Worm (Caenorhabditis elegans) whole organism, mixed stage, embryonic: ENCODE results near the gene F23B2.7.

ENCODE experiments used
- M03D4.4 ChIP-seq: sonication (generic microtip); optimal IDR thresholded peaks from 2 replicates; lab custom pipeline; 2017; ENCODE audit warnings: mild to moderate bottlenecking, missing genetic modification characterization, missing compliant biosample characterization
- bed-3 ChIP-seq: fragments of 200-800 bp; sonication (Bioruptor generic); optimal IDR thresholded peaks from 3 replicates; lab custom pipeline; 2018; ENCODE audit warnings: mild to moderate bottlenecking, missing genetic modification characterization, moderate library complexity, missing compliant biosample characterization
- blmp-1 ChIP-seq: fragments of 150-350 bp; optimal IDR thresholded peaks from 2 replicates; lab custom pipeline; 2014; ENCODE audit warnings: missing biosample characterization, missing genetic modification characterization
- ceh-39 ChIP-seq: fragments of 150-350 bp; optimal IDR thresholded peaks from 2 replicates; lab custom pipeline; 2014; ENCODE audit warnings: missing biosample characterization, missing genetic modification characterization
- ceh-43 ChIP-seq: fragments of 200-800 bp; sonication (Bioruptor generic); optimal IDR thresholded peaks from 2 replicates; lab custom pipeline; 2018; ENCODE audit warnings: mild to moderate bottlenecking, missing genetic modification characterization, moderate library complexity, missing compliant biosample characterization
- ceh-83 ChIP-seq: fragments of 200-800 bp; sonication (Bioruptor generic); optimal IDR thresholded peaks from 2 replicates; lab custom pipeline; 2018; ENCODE audit warnings: mild to moderate bottlenecking, missing genetic modification characterization, missing compliant biosample characterization
- ces-1 ChIP-seq: fragments of 150-350 bp; optimal IDR thresholded peaks from 2 replicates; lab custom pipeline; 2014; ENCODE audit warnings: missing biosample characterization, missing genetic modification reagents, missing genetic modification characterization
- cnd-1 ChIP-seq: fragments of 200-800 bp; sonication (Bioruptor generic); optimal IDR thresholded peaks from 2 replicates; lab custom pipeline; 2018; ENCODE audit warnings: mild to moderate bottlenecking, missing genetic modification characterization, missing compliant biosample characterization
- drap-1 ChIP-seq: fragments of 200-800 bp; sonication (Bioruptor generic); optimal IDR thresholded peaks from 3 replicates; lab custom pipeline; 2018; ENCODE audit warnings: mild to moderate bottlenecking, missing genetic modification characterization, missing compliant biosample characterization
- elt-1 ChIP-seq: sonication (generic microtip); optimal IDR thresholded peaks from 2 replicates; lab custom pipeline; 2017; ENCODE audit warnings: missing genetic modification characterization, mild to moderate bottlenecking, missing compliant biosample characterization, antibody characterized with exemption, moderate library complexity, borderline replicate concordance; ENCODE audit not compliant: insufficient read depth
- elt-3 ChIP-seq: fragments of 150-350 bp; optimal IDR thresholded peaks from 2 replicates; lab custom pipeline; 2014; ENCODE audit warnings: missing biosample characterization, missing genetic modification characterization
- ham-2 ChIP-seq: fragments of 200-800 bp; sonication (Bioruptor generic); optimal IDR thresholded peaks from 2 replicates; lab custom pipeline; 2018; ENCODE audit warnings: mild to moderate bottlenecking, missing genetic modification characterization, missing compliant biosample characterization
- hlh-1 ChIP-seq: fragments of 150-350 bp; optimal IDR thresholded peaks from 2 replicates; lab custom pipeline; 2014; ENCODE audit warnings: missing biosample characterization, missing genetic modification reagents, missing genetic modification characterization
- lin-13 ChIP-seq: fragments of 150-350 bp; optimal IDR thresholded peaks from 2 replicates; lab custom pipeline; 2014; ENCODE audit warnings: missing biosample characterization, missing genetic modification characterization
- lin-32 ChIP-seq: fragments of 200-800 bp; sonication (Bioruptor generic); optimal IDR thresholded peaks from 2 replicates; lab custom pipeline; 2018; ENCODE audit warnings: mild to moderate bottlenecking, missing genetic modification characterization, missing compliant biosample characterization
- lsy-2 ChIP-seq: fragments of 150-350 bp; optimal IDR thresholded peaks from 2 replicates; lab custom pipeline; 2014; ENCODE audit warnings: missing biosample characterization, missing genetic modification characterization
- mep-1 ChIP-seq: fragments of 150-350 bp; optimal IDR thresholded peaks from 2 replicates; lab custom pipeline; 2017; ENCODE audit warnings: missing biosample characterization, missing genetic modification reagents, missing genetic modification characterization, inconsistent platforms
- mls-2 ChIP-seq: sonication (generic microtip); optimal IDR thresholded peaks from 2 replicates; lab custom pipeline; 2016; ENCODE audit warnings: mild to moderate bottlenecking, missing genetic modification characterization, moderate library complexity, missing compliant biosample characterization
- nhr-12 ChIP-seq: fragments of 150-350 bp; optimal IDR thresholded peaks from 2 replicates; lab custom pipeline; 2014; ENCODE audit warnings: missing biosample characterization, missing genetic modification characterization
- nhr-2 ChIP-seq: fragments of 150-350 bp; optimal IDR thresholded peaks from 2 replicates; lab custom pipeline; 2014; ENCODE audit warnings: missing biosample characterization, missing genetic modification characterization
- nhr-237 ChIP-seq: fragments of 150-350 bp; optimal IDR thresholded peaks from 2 replicates; lab custom pipeline; 2014; ENCODE audit warnings: missing biosample characterization, missing genetic modification characterization
- nhr-28 ChIP-seq: fragments of 150-350 bp; optimal IDR thresholded peaks from 2 replicates; lab custom pipeline; 2014; ENCODE audit warnings: missing biosample characterization, missing genetic modification characterization
- nhr-76 ChIP-seq: sonication (generic microtip); optimal IDR thresholded peaks from 2 replicates; lab custom pipeline; 2017; ENCODE audit warnings: missing biosample characterization, missing genetic modification characterization
- pha-4 ChIP-seq: fragments of 150-350 bp; optimal IDR thresholded peaks from 2 replicates; lab custom pipeline; 2018; ENCODE audit warnings: missing biosample characterization, missing genetic modification reagents, missing genetic modification characterization
- sem-2 ChIP-seq: fragments of 200-800 bp; sonication (Bioruptor generic); optimal IDR thresholded peaks from 2 replicates; lab custom pipeline; 2018; ENCODE audit warnings: mild to moderate bottlenecking, missing genetic modification characterization, missing compliant biosample characterization
- snpc-4 ChIP-seq: fragments of 150-350 bp; optimal IDR thresholded peaks from 2 replicates; lab custom pipeline; 2014; ENCODE audit warnings: missing biosample characterization, missing genetic modification characterization
- sptf-1 ChIP-seq: sonication (generic microtip); optimal IDR thresholded peaks from 2 replicates; lab custom pipeline; 2017; ENCODE audit warnings: mild to moderate bottlenecking, missing genetic modification characterization, moderate library complexity, missing compliant biosample characterization
- tbx-8 ChIP-seq: fragments of 200-800 bp; sonication (Bioruptor generic); optimal IDR thresholded peaks from 2 replicates; lab custom pipeline; 2018; ENCODE audit warnings: mild to moderate bottlenecking, missing genetic modification characterization, moderate library complexity, missing compliant biosample characterization
- unc-39 ChIP-seq: fragments of 150-350 bp; optimal IDR thresholded peaks from 2 replicates; lab custom pipeline; 2014; ENCODE audit warnings: missing biosample characterization, missing genetic modification characterization
- unc-62 ChIP-seq: fragments of 150-350 bp; optimal IDR thresholded peaks from 2 replicates; lab custom pipeline; 2014; ENCODE audit warnings: missing biosample characterization, missing genetic modification reagents, missing genetic modification characterization
- zip-8 ChIP-seq: fragments of 150-350 bp; optimal IDR thresholded peaks from 2 replicates; lab custom pipeline; 2014; ENCODE audit warnings: missing biosample characterization, missing genetic modification characterization
- ztf-11 ChIP-seq: fragments of 150-350 bp; optimal IDR thresholded peaks from 2 replicates; lab custom pipeline; 2014; ENCODE audit warnings: missing biosample characterization, missing genetic modification characterization

Gene F23B2.7

ce11 chrIV:9118348-9118747 lies 31.9 kb upstream of the F23B2.7 start:
- no peak for TF ChIP-seq nhr-2
- TF ChIP-seq lin-13 (tag; lab: Kevin White, UChicago): no peak
- no peak for TF ChIP-seq elt-1 (tag; lab: Kevin White, UChicago)
- no peak for TF ChIP-seq ceh-39
- TF ChIP-seq ces-1 (GFP tag; lab: Kevin White, UChicago): no peak
- no peak for TF ChIP-seq snpc-4 (tag; lab: Kevin White, UChicago)
- no peak for TF ChIP-seq M03D4.4
- TF ChIP-seq ceh-83 (GFP tag; lab: Kevin White, UChicago): no peak

- no peak for TF ChIP-seq nhr-12 (tag; lab: Kevin White, UChicago)
- TF ChIP-seq ceh-39: no peak
- TF ChIP-seq snpc-4 (tag; lab: Kevin White, UChicago): no peak
- no peak for TF ChIP-seq unc-39 (tag; lab: Kevin White, UChicago)
- TF ChIP-seq ham-2 (GFP tag; lab: Kevin White, UChicago): no peak
- no peak for TF ChIP-seq nhr-237 (tag; lab: Kevin White, UChicago)
- no peak for TF ChIP-seq nhr-76
- no peak for TF ChIP-seq sem-2 (GFP tag; lab: Kevin White, UChicago)
- no peak for TF ChIP-seq unc-62 (GFP tag; lab: Kevin White, UChicago)
- no peak for TF ChIP-seq drap-1 (GFP tag; lab: Kevin White, UChicago)
- no peak for TF ChIP-seq ceh-43
- no peak for TF ChIP-seq ztf-11 (tag; lab: Kevin White, UChicago)
- TF ChIP-seq elt-3 (tag; lab: Kevin White, UChicago): no peak
- TF ChIP-seq sptf-1 (tag; lab: Kevin White, UChicago): no peak
- TF ChIP-seq lin-32 (GFP tag; lab: Kevin White, UChicago): no peak
Observed at ce11 chrIV:9118792-9119191, 31.5 kb upstream of the F23B2.7 start, which contains the start of gene nrfl-1. TSS of gene nrfl-1 (plus strand) at chrIV:9119092.

- TF ChIP-seq nhr-12 (tag; lab: Kevin White, UChicago) (no peak), zip-8 (peak; percentile 26), elt-1 (tag; lab: Kevin White, UChicago) (no peak), M03D4.4 (no peak)
Observed at ce11 chrIV:9120220-9120619, 30.1 kb upstream of the F23B2.7 start.

- TF ChIP-seq hlh-1 (tag; lab: Kevin White, UChicago) (peak; percentile 54), mep-1 (tag; lab: Kevin White, UChicago) (peak; percentile 4), lin-13 (tag; lab: Kevin White, UChicago) (no peak)
Observed at ce11 chrIV:9121545-9121944, 28.7 kb upstream of the F23B2.7 start.

- TF ChIP-seq tbx-8 (no peak), nhr-76 (no peak), nhr-12 (tag; lab: Kevin White, UChicago) (no peak), bed-3 (GFP tag; lab: Kevin White, UChicago) (no peak), lsy-2 (tag; lab: Kevin White, UChicago) (no peak), ham-2 (GFP tag; lab: Kevin White, UChicago) (no peak), hlh-1 (tag; lab: Kevin White, UChicago) (no peak), ceh-83 (GFP tag; lab: Kevin White, UChicago) (no peak), mep-1 (tag; lab: Kevin White, UChicago) (no peak)
- TF ChIP-seq, all 35 proteins: peak for 0
Observed at ce11 chrIV:9130605-9131004, 19.7 kb upstream of the F23B2.7 start.

- TF ChIP-seq M03D4.4: no peak
- no peak for TF ChIP-seq nhr-12 (tag; lab: Kevin White, UChicago)
- no peak for TF ChIP-seq ceh-43
- TF ChIP-seq cnd-1 (tag; lab: Kevin White, UChicago): no peak
- no peak for TF ChIP-seq zip-8
- TF ChIP-seq mls-2: no peak
- no peak for TF ChIP-seq nhr-237 (tag; lab: Kevin White, UChicago)
- no peak for TF ChIP-seq ceh-39
- no peak for TF ChIP-seq tbx-8
- TF ChIP-seq blmp-1: no peak
- TF ChIP-seq hlh-1 (tag; lab: Kevin White, UChicago): no peak
- TF ChIP-seq ztf-11 (tag; lab: Kevin White, UChicago): no peak
- TF ChIP-seq elt-3 (tag; lab: Kevin White, UChicago): no peak
- TF ChIP-seq lin-32 (GFP tag; lab: Kevin White, UChicago): no peak
- no peak for TF ChIP-seq lsy-2 (tag; lab: Kevin White, UChicago)
- no peak for TF ChIP-seq pha-4
- TF ChIP-seq drap-1 (GFP tag; lab: Kevin White, UChicago): no peak
- TF ChIP-seq nhr-2: no peak
- TF ChIP-seq nhr-28 (tag; lab: Kevin White, UChicago): no peak
- TF ChIP-seq, all 35 proteins: peak for 0
Observed at ce11 chrIV:9135377-9135776, 14.9 kb upstream of the F23B2.7 start, which contains the start of gene delm-1. TSS of gene delm-1 (minus strand) at chrIV:9135477.
